Worm (Caenorhabditis elegans) whole organism, midembryonic: ENCODE measurements around the gene pigk-1.

ENCODE experiments used
- T22C8.4 ChIP-seq: fragments of 200-800 bp; sonication (Bioruptor generic); IDR thresholded peaks from 2 replicates; pipeline ENCODE4 v1.3.6; 2022; ENCODE audit warnings: missing genetic modification characterization, missing compliant biosample characterization
- flt-1 ChIP-seq: fragments of 200-800 bp; sonication (Bioruptor generic); IDR thresholded peaks from 2 replicates; pipeline ENCODE4 v1.3.6; 2022; ENCODE audit warnings: missing genetic modification characterization, missing compliant biosample characterization
- klf-2 ChIP-seq: fragments of 200-800 bp; sonication (Bioruptor generic); conservative IDR thresholded peaks from 2 replicates; pipeline ENCODE4 v1.3.6; 2022; ENCODE audit warnings: missing genetic modification reagents, missing genetic modification characterization, missing compliant biosample characterization
- med-1 ChIP-seq: sonication (generic microtip); optimal IDR thresholded peaks from 2 replicates; lab custom pipeline; 2017; ENCODE audit warnings: missing genetic modification characterization, mild to moderate bottlenecking, missing compliant biosample characterization, antibody characterized with exemption, missing genetic modification reagents; ENCODE audit not compliant: insufficient read depth
- ref-1 ChIP-seq: fragments of 200-800 bp; sonication (Bioruptor generic); conservative IDR thresholded peaks from 2 replicates; pipeline ENCODE4 v1.3.6; 2022; ENCODE audit warnings: missing genetic modification reagents, missing genetic modification characterization, missing compliant biosample characterization
- ztf-23 ChIP-seq: fragments of 200-800 bp; sonication (Bioruptor generic); IDR thresholded peaks from 2 replicates; pipeline ENCODE4 v1.3.6; 2022; ENCODE audit warnings: missing genetic modification reagents, missing genetic modification characterization, missing compliant biosample characterization
- ztf-29 ChIP-seq: fragments of 200-800 bp; sonication (Bioruptor generic); IDR thresholded peaks from 2 replicates; pipeline ENCODE4 v1.3.6; 2022; ENCODE audit warnings: missing genetic modification reagents, missing genetic modification characterization, missing compliant biosample characterization

DNA sequence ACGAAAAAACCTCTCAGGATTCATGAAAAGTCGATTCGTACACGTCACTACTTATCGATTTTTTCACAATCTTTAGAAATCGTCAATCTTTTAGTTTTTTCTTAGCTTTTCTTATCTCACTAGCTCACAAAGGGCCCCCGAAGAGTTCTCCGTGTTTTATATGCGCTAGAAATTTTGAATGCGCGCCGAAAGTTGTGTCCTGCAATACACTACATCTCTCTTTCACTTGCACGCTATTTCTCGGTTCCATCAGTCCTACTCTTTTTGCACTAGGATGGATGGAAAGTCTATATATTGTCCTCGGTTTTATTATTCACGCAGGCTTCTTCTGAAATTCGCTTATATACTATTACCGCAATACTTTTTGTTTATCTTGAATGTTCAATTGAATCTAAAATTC, 15.8 kb upstream of the pigk-1 start:
- TF ChIP-seq ref-1 (no peak), ztf-23 (GFP tag; lab: Robert Waterston, UW) (no peak), klf-2 (no peak), flt-1 (GFP tag; lab: Robert Waterston, UW) (no peak), med-1 (GFP tag; lab: Kevin White, UChicago) (no peak), T22C8.4 (no peak), ztf-29 (GFP tag; lab: Robert Waterston, UW) (no peak)
